Worm (Caenorhabditis elegans) whole organism, L1 larva: ENCODE measurements around the gene ZK792.12.

Experiments
- aha-1 ChIP-seq: fragments of 150-350 bp; optimal IDR thresholded peaks from 2 replicates; lab custom pipeline; 2014; ENCODE audit warnings: missing biosample characterization, missing genetic modification characterization
- mdl-1 ChIP-seq, 2 experiments: fragments of 150-350 bp; optimal IDR thresholded peaks; 2 replicates each; lab custom pipeline; 2014 to 2017; ENCODE audit warnings: missing biosample characterization in 2 of 2, missing genetic modification characterization in 2 of 2, inconsistent platforms in 1 of 2
- nhr-19 ChIP-seq: fragments of 200-800 bp; sonication (Bioruptor generic); conservative IDR thresholded peaks from 2 replicates; pipeline ENCODE4 v1.3.6; 2022; ENCODE audit warnings: missing genetic modification characterization, missing compliant biosample characterization
- nhr-90 ChIP-seq: sonication (generic microtip); optimal IDR thresholded peaks from 2 replicates; lab custom pipeline; 2016; ENCODE audit warnings: mild to moderate bottlenecking, missing genetic modification characterization, missing compliant biosample characterization; ENCODE audit not compliant: poor library complexity
- rnt-1 ChIP-seq: sonication (generic microtip); optimal IDR thresholded peaks from 2 replicates; lab custom pipeline; 2016; ENCODE audit warnings: mild to moderate bottlenecking, missing genetic modification characterization, moderate library complexity, missing compliant biosample characterization

ce11 chrIV:11713289-11713688 lies 19.7 kb downstream of the ZK792.12 start:
- TF ChIP-seq nhr-19 (no peak), mdl-1 (tag; optimal IDR thresholded peaks at IDR 0.05; lab: Kevin White, UChicago) (no peak), nhr-90 (tag; lab: Kevin White, UChicago) (no peak), aha-1 (tag; lab: Kevin White, UChicago) (no peak), rnt-1 (no peak)
